Fruit fly (Drosophila melanogaster) whole organism, embryonic: ENCODE measurements around the gene cher.
A peak's percentile ranks its signal among the peaks of the same experiment; 100 is the strongest.

Experiments
- BEAF-32 ChIP-seq: fragments of 200-800 bp; sonication (Bioruptor generic); optimal IDR thresholded peaks from 3 replicates; lab custom pipeline; 2017; ENCODE audit warnings: missing biosample characterization, missing genetic modification characterization, mild to moderate bottlenecking, moderate library complexity, missing genetic modification reagents
- Bgb ChIP-seq: fragments of 200-800 bp; sonication (Bioruptor generic); IDR thresholded peaks from 2 replicates; pipeline ENCODE4 v1.3.6; 2022; ENCODE audit warnings: missing biosample characterization, missing genetic modification characterization; ENCODE audit not compliant: partially characterized antibody
- Blimp-1 ChIP-seq: fragments of 200-800 bp; sonication (Bioruptor generic); optimal IDR thresholded peaks from 3 replicates; lab custom pipeline; 2018; ENCODE audit warnings: missing biosample characterization, missing genetic modification characterization, mild to moderate bottlenecking, moderate library complexity, missing genetic modification reagents
- CG11696 ChIP-seq: fragments of 200-800 bp; sonication (Bioruptor generic); IDR thresholded peaks from 2 replicates; pipeline ENCODE4 v1.3.6; 2022; ENCODE audit warnings: missing biosample characterization, missing genetic modification characterization
- CG16863 ChIP-seq: fragments of 200-800 bp; sonication (Bioruptor generic); optimal IDR thresholded peaks from 3 replicates; lab custom pipeline; 2016; ENCODE audit warnings: missing biosample characterization, missing genetic modification characterization
- CG17568 ChIP-seq: fragments of 200-800 bp; sonication (Bioruptor generic); optimal IDR thresholded peaks from 2 replicates; lab custom pipeline; 2018; ENCODE audit warnings: missing biosample characterization, mild to moderate bottlenecking, missing genetic modification characterization, moderate library complexity
- CG18262 ChIP-seq: fragments of 200-800 bp; optimal IDR thresholded peaks from 3 replicates; lab custom pipeline; 2019; ENCODE audit warnings: missing biosample characterization, mild to moderate bottlenecking, missing genetic modification characterization, moderate library complexity
- CG18599 ChIP-seq: fragments of 200-800 bp; sonication (Bioruptor generic); optimal IDR thresholded peaks from 3 replicates; lab custom pipeline; 2017; ENCODE audit warnings: missing biosample characterization, missing genetic modification characterization, mild to moderate bottlenecking, moderate library complexity, missing genetic modification reagents
- CG30403 ChIP-seq: fragments of 200-800 bp; sonication (Bioruptor generic); optimal IDR thresholded peaks from 3 replicates; lab custom pipeline; 2016; ENCODE audit warnings: missing biosample characterization, missing genetic modification characterization
- CG34422 ChIP-seq: fragments of 200-800 bp; sonication (Bioruptor generic); IDR thresholded peaks from 3 replicates; pipeline ENCODE4 v1.3.6; 2022; ENCODE audit warnings: missing biosample characterization, missing genetic modification characterization
- CG3726 ChIP-seq: fragments of 200-800 bp; sonication (Bioruptor generic); IDR thresholded peaks from 3 replicates; pipeline ENCODE4, ENCODE4 v1.3.6; 2022; ENCODE audit warnings: missing biosample characterization, missing genetic modification characterization
- CG4707 ChIP-seq: fragments of 200-800 bp; sonication (Bioruptor generic); optimal IDR thresholded peaks from 2 replicates; lab custom pipeline; 2018; ENCODE audit warnings: missing biosample characterization, mild to moderate bottlenecking, missing genetic modification characterization, moderate library complexity
- CG6813 ChIP-seq: fragments of 200-800 bp; sonication (Bioruptor generic); optimal IDR thresholded peaks from 2 replicates; lab custom pipeline; 2017; ENCODE audit warnings: missing biosample characterization, missing genetic modification characterization, mild to moderate bottlenecking, moderate library complexity, missing genetic modification reagents
- CG7745 ChIP-seq: fragments of 200-800 bp; sonication (Bioruptor generic); optimal IDR thresholded peaks from 2 replicates; lab custom pipeline; 2018; ENCODE audit warnings: missing biosample characterization, mild to moderate bottlenecking, missing genetic modification characterization, moderate library complexity
- CG8924 ChIP-seq: fragments of 200-800 bp; optimal IDR thresholded peaks from 3 replicates; lab custom pipeline; 2019; ENCODE audit warnings: missing biosample characterization, mild to moderate bottlenecking, missing genetic modification characterization, moderate library complexity
- CG9932 ChIP-seq: fragments of 200-800 bp; sonication (Bioruptor generic); IDR thresholded peaks from 2 replicates; pipeline ENCODE4 v1.3.6; 2022; ENCODE audit warnings: missing biosample characterization, missing genetic modification characterization
- CrebB ChIP-seq: fragments of 200-800 bp; sonication (Bioruptor generic); optimal IDR thresholded peaks from 3 replicates; lab custom pipeline; 2018; ENCODE audit warnings: missing biosample characterization, mild to moderate bottlenecking, missing genetic modification characterization
- Deaf1 ChIP-seq: fragments of 200-800 bp; optimal IDR thresholded peaks from 3 replicates; lab custom pipeline; 2019; ENCODE audit warnings: missing biosample characterization, mild to moderate bottlenecking, missing genetic modification characterization, moderate library complexity
- Ets65A ChIP-seq: fragments of 200-800 bp; sonication (Bioruptor generic); peaks from one replicate; lab custom pipeline; 2016; ENCODE audit warnings: missing biosample characterization, missing genetic modification characterization
- MESR4 ChIP-seq: fragments of 200-800 bp; sonication (Bioruptor generic); optimal IDR thresholded peaks from 2 replicates; lab custom pipeline; 2018; ENCODE audit warnings: missing biosample characterization, mild to moderate bottlenecking, missing genetic modification characterization, moderate library complexity
- Mrtf ChIP-seq: fragments of 200-800 bp; sonication (Bioruptor generic); IDR thresholded peaks from 3 replicates; pipeline ENCODE4 v1.3.6; 2022; ENCODE audit warnings: missing biosample characterization, missing genetic modification characterization
- NK7.1 ChIP-seq: fragments of 200-800 bp; sonication (Bioruptor generic); optimal IDR thresholded peaks from 3 replicates; lab custom pipeline; 2016; ENCODE audit warnings: missing biosample characterization, missing genetic modification characterization
- Nf-YA ChIP-seq: fragments of 200-800 bp; sonication (Bioruptor generic); IDR thresholded peaks from 2 replicates; pipeline ENCODE4 v1.3.6; 2022; ENCODE audit warnings: missing biosample characterization, missing genetic modification characterization
- Nf-YB ChIP-seq: fragments of 200-800 bp; sonication (Bioruptor generic); optimal IDR thresholded peaks from 3 replicates; lab custom pipeline; 2019; ENCODE audit warnings: missing biosample characterization, mild to moderate bottlenecking, missing genetic modification characterization, moderate library complexity
- Nf-YC ChIP-seq: fragments of 200-800 bp; optimal IDR thresholded peaks from 3 replicates; lab custom pipeline; 2019; ENCODE audit warnings: missing biosample characterization, mild to moderate bottlenecking, missing genetic modification characterization, moderate library complexity
- Ptx1 ChIP-seq: fragments of 200-800 bp; sonication (Bioruptor generic); IDR thresholded peaks from 2 replicates; pipeline ENCODE4 v1.3.6; 2022; ENCODE audit warnings: missing biosample characterization, missing genetic modification characterization
- Ravus ChIP-seq: fragments of 200-800 bp; sonication (Bioruptor generic); IDR thresholded peaks from 2 replicates; pipeline ENCODE4 v1.3.6; 2022; ENCODE audit warnings: missing biosample characterization, missing genetic modification characterization
- Side ChIP-seq: fragments of 200-800 bp; sonication (Bioruptor generic); optimal IDR thresholded peaks from 2 replicates; lab custom pipeline; 2016; ENCODE audit warnings: missing biosample characterization, missing genetic modification characterization
- Usf ChIP-seq: fragments of 200-800 bp; sonication (Bioruptor generic); optimal IDR thresholded peaks from 2 replicates; lab custom pipeline; 2017; ENCODE audit warnings: missing genotype, missing biosample characterization, missing genetic modification characterization
- ara ChIP-seq: fragments of 200-800 bp; sonication (Bioruptor generic); IDR thresholded peaks from 2 replicates; pipeline ENCODE4 v1.3.6; 2022; ENCODE audit warnings: missing biosample characterization, missing genetic modification characterization
- ci ChIP-seq: fragments of 200-800 bp; sonication (Bioruptor generic); IDR thresholded peaks from 3 replicates; pipeline ENCODE4 v1.3.6; 2022; ENCODE audit warnings: missing biosample characterization, missing genetic modification characterization
- crc ChIP-seq: fragments of 200-800 bp; sonication (Bioruptor generic); optimal IDR thresholded peaks from 2 replicates; lab custom pipeline; 2016; ENCODE audit warnings: missing biosample characterization, missing genetic modification characterization
- dm ChIP-seq: fragments of 200-800 bp; sonication (Bioruptor generic); optimal IDR thresholded peaks from 3 replicates; lab custom pipeline; 2016; ENCODE audit warnings: missing biosample characterization, missing genetic modification characterization
- fd102C ChIP-seq: fragments of 200-800 bp; sonication (Bioruptor generic); optimal IDR thresholded peaks from 2 replicates; lab custom pipeline; 2018; ENCODE audit warnings: missing biosample characterization, mild to moderate bottlenecking, missing genetic modification characterization, moderate library complexity
- gcm2 ChIP-seq: fragments of 200-800 bp; sonication (Bioruptor generic); optimal IDR thresholded peaks from 2 replicates; lab custom pipeline; 2016; ENCODE audit warnings: missing biosample characterization, missing genetic modification characterization
- jigr1 ChIP-seq: fragments of 200-800 bp; sonication (Bioruptor generic); IDR thresholded peaks from 3 replicates; pipeline ENCODE4 v1.3.6; 2022; ENCODE audit warnings: missing biosample characterization, missing genetic modification characterization
- kni ChIP-seq: fragments of 200-800 bp; sonication (Bioruptor generic); optimal IDR thresholded peaks from 3 replicates; lab custom pipeline; 2017; ENCODE audit warnings: mild to moderate bottlenecking, missing biosample characterization, missing genetic modification reagents, missing genetic modification characterization
- lmd ChIP-seq: fragments of 200-800 bp; sonication (Bioruptor generic); IDR thresholded peaks from 2 replicates; pipeline ENCODE4 v1.3.6; 2022; ENCODE audit warnings: missing biosample characterization, missing genetic modification characterization
- nerfin-1 ChIP-seq: fragments of 200-800 bp; sonication (Bioruptor generic); optimal IDR thresholded peaks from 3 replicates; lab custom pipeline; 2019; ENCODE audit warnings: missing biosample characterization, mild to moderate bottlenecking, missing genetic modification characterization, moderate library complexity
- oc ChIP-seq: fragments of 200-800 bp; sonication (Bioruptor generic); optimal IDR thresholded peaks from 2 replicates; lab custom pipeline; 2018; ENCODE audit warnings: missing biosample characterization, mild to moderate bottlenecking, missing genetic modification characterization, moderate library complexity
- onecut ChIP-seq: fragments of 200-800 bp; sonication (Bioruptor generic); IDR thresholded peaks from 2 replicates; pipeline ENCODE4 v1.3.6; 2022; ENCODE audit warnings: missing biosample characterization, missing genetic modification characterization
- sim ChIP-seq: fragments of 200-800 bp; sonication (Bioruptor generic); IDR thresholded peaks from 2 replicates; pipeline ENCODE4 v1.3.6; 2022; ENCODE audit warnings: missing biosample characterization, missing genetic modification characterization
- slou ChIP-seq: fragments of 200-800 bp; sonication (Bioruptor generic); optimal IDR thresholded peaks from 3 replicates; lab custom pipeline; 2016; ENCODE audit warnings: missing biosample characterization, missing genetic modification characterization
- sna ChIP-seq: fragments of 200-800 bp; sonication (Bioruptor generic); IDR thresholded peaks from 2 replicates; pipeline ENCODE4 v1.3.6; 2022; ENCODE audit warnings: missing biosample characterization, missing genetic modification characterization; ENCODE audit not compliant: partially characterized antibody
- sob ChIP-seq: fragments of 200-800 bp; sonication (Bioruptor generic); IDR thresholded peaks from 2 replicates; pipeline ENCODE4 v1.3.6; 2022; ENCODE audit warnings: missing biosample characterization, missing genetic modification characterization
- tin ChIP-seq: fragments of 200-800 bp; sonication (Bioruptor generic); optimal IDR thresholded peaks from 3 replicates; lab custom pipeline; 2016; ENCODE audit warnings: missing biosample characterization, missing genetic modification characterization
- tna ChIP-seq: fragments of 200-800 bp; sonication (Bioruptor generic); IDR thresholded peaks from 2 replicates; pipeline ENCODE4 v1.3.6; 2022; ENCODE audit warnings: missing biosample characterization, missing genetic modification characterization; ENCODE audit not compliant: partially characterized antibody
- toy ChIP-seq: fragments of 200-800 bp; sonication (Bioruptor generic); IDR thresholded peaks from 2 replicates; pipeline ENCODE4 v1.3.6; 2022; ENCODE audit warnings: missing biosample characterization, missing genetic modification characterization
- trh ChIP-seq: fragments of 200-800 bp; sonication (Bioruptor generic); optimal IDR thresholded peaks from 2 replicates; lab custom pipeline; 2016; ENCODE audit warnings: missing biosample characterization, missing genetic modification characterization
- tup ChIP-seq: fragments of 200-800 bp; sonication (Bioruptor generic); optimal IDR thresholded peaks from 2 replicates; lab custom pipeline; 2016; ENCODE audit warnings: missing biosample characterization, mild to moderate bottlenecking, missing genetic modification characterization, moderate library complexity
- vvl ChIP-seq: fragments of 200-800 bp; sonication (Bioruptor generic); IDR thresholded peaks from 2 replicates; pipeline ENCODE4 v1.3.6; 2022; ENCODE audit warnings: missing biosample characterization, missing genetic modification characterization
- yki ChIP-seq: fragments of >200 bp; optimal IDR thresholded peaks from 3 replicates; lab custom pipeline; 2018

Gene cher

dm6 chr3R:17077968-17078417 lies 47.2 kb downstream of the cher start (continued):
- TF ChIP-seq nerfin-1 (tag; lab: Kevin White, UChicago) (no peak), NK7.1 (GFP tag; lab: Kevin White, UChicago) (no peak), tin (GFP tag; lab: Kevin White, UChicago) (no peak), Ravus (no peak), sna (no peak), jigr1 (GFP tag; lab: Robert Waterston, UW) (no peak), Ptx1 (no peak), toy (GFP tag; lab: Robert Waterston, UW) (no peak), onecut (GFP tag; lab: Robert Waterston, UW) (no peak), slou (GFP tag; lab: Kevin White, UChicago) (no peak), Mrtf (GFP tag; lab: Robert Waterston, UW) (no peak), MESR4 (peak; percentile 13), ara (GFP tag; lab: Robert Waterston, UW) (no peak), CG6813 (GFP tag; lab: Kevin White, UChicago) (peak; percentile 3), Usf (GFP tag; lab: Kevin White, UChicago) (no peak), Ets65A (GFP tag; lab: Kevin White, UChicago) (no peak), ci (GFP tag; lab: Robert Waterston, UW) (peak; percentile 32; the same call in 2 of the 3 replicates), Nf-YC (tag; lab: Kevin White, UChicago) (peak; percentile 30), Side (GFP tag; lab: Kevin White, UChicago) (no peak), Nf-YA (GFP tag; lab: Robert Waterston, UW) (no peak), lmd (no peak), CG18599 (GFP tag; lab: Kevin White, UChicago) (no peak), Nf-YB (GFP tag; lab: Kevin White, UChicago) (no peak), gcm2 (GFP tag; lab: Kevin White, UChicago) (no peak), crc (GFP tag; lab: Kevin White, UChicago) (no peak), fd102C (no peak), trh (no peak), tup (GFP tag; lab: Kevin White, UChicago) (no peak), sob (GFP tag; lab: Robert Waterston, UW) (peak; percentile 58), Deaf1 (tag; lab: Kevin White, UChicago) (no peak), CG8924 (tag; lab: Kevin White, UChicago) (no peak), yki (lab: Kevin White, UChicago) (no peak), dm (GFP tag; lab: Kevin White, UChicago) (no peak), Blimp-1 (GFP tag; lab: Kevin White, UChicago) (no peak), CG3726 (no peak), CG30403 (no peak), CG16863 (GFP tag; lab: Kevin White, UChicago) (no peak), vvl (GFP tag; lab: Robert Waterston, UW) (peak; percentile 38; the same call in 1 of the 2 replicates), CG11696 (no peak), CG4707 (GFP tag; lab: Kevin White, UChicago) (no peak), kni (GFP tag; lab: Kevin White, UChicago) (peak; percentile 39), CG34422 (GFP tag; lab: Robert Waterston, UW) (no peak; the same call in 2 of the 3 replicates), Bgb (peak; percentile 51; the same call in 1 of the 2 replicates), CG9932 (GFP tag; lab: Robert Waterston, UW) (peak; percentile 47), sim (GFP tag; lab: Robert Waterston, UW) (0 out of 2 replicates have a peak, but pooled peaks have one; percentile 5), oc (no peak), BEAF-32 (no peak), CG18262 (tag; lab: Kevin White, UChicago) (no peak), CG7745 (tag; lab: Kevin White, UChicago) (no peak), tna (GFP tag; lab: Robert Waterston, UW) (peak; percentile 36; the same call in 1 of the 2 replicates), CG17568 (GFP tag; lab: Kevin White, UChicago) (no peak), CrebB (tag; lab: Kevin White, UChicago) (peak; percentile 44)
